Fruit fly (Drosophila melanogaster) whole organism, prepupa: Measurements from ENCODE around the gene CG43255.

ENCODE experiments used
- Blimp-1 ChIP-seq: fragments of 200-800 bp; sonication (Bioruptor generic); optimal IDR thresholded peaks from 3 replicates; lab custom pipeline; 2017; ENCODE audit warnings: missing biosample characterization, missing genetic modification characterization, mild to moderate bottlenecking, moderate library complexity, missing genetic modification reagents
- CG10631 ChIP-seq: fragments of 200-800 bp; sonication (Bioruptor generic); optimal IDR thresholded peaks from 2 replicates; lab custom pipeline; 2016; ENCODE audit warnings: missing biosample characterization, missing genetic modification characterization
- CG10669 ChIP-seq: fragments of 200-800 bp; sonication (Bioruptor generic); optimal IDR thresholded peaks from 3 replicates; lab custom pipeline; 2018; ENCODE audit warnings: missing biosample characterization, mild to moderate bottlenecking, missing genetic modification characterization, moderate library complexity
- CG11294 ChIP-seq: fragments of 200-800 bp; sonication (Bioruptor generic); IDR thresholded peaks from 2 replicates; pipeline ENCODE4 v1.3.6; 2022; ENCODE audit warnings: missing biosample characterization, missing genetic modification characterization
- CG11762 ChIP-seq: fragments of 200-800 bp; sonication (Bioruptor generic); optimal IDR thresholded peaks from 3 replicates; lab custom pipeline; 2016; ENCODE audit warnings: missing biosample characterization, missing genetic modification characterization; ENCODE audit not compliant: insufficient read depth
- CG11902 ChIP-seq: fragments of 200-800 bp; sonication (Bioruptor generic); optimal IDR thresholded peaks from 3 replicates; lab custom pipeline; 2016; ENCODE audit warnings: missing biosample characterization, missing genetic modification characterization
- CG16779 ChIP-seq: fragments of 200-800 bp; sonication (Bioruptor generic); optimal IDR thresholded peaks from 3 replicates; lab custom pipeline; 2017; ENCODE audit warnings: missing biosample characterization, mild to moderate bottlenecking, missing genetic modification characterization
- CG3032 ChIP-seq: fragments of 200-800 bp; optimal IDR thresholded peaks from 2 replicates; lab custom pipeline; 2019; ENCODE audit warnings: missing biosample characterization, mild to moderate bottlenecking, missing genetic modification characterization, moderate library complexity
- CG31627 ChIP-seq: fragments of 200-800 bp; sonication (Bioruptor generic); optimal IDR thresholded peaks from 3 replicates; lab custom pipeline; 2016; ENCODE audit warnings: missing biosample characterization, missing genetic modification characterization
- CG32006 ChIP-seq: fragments of 200-800 bp; sonication (Bioruptor generic); optimal IDR thresholded peaks from 3 replicates; lab custom pipeline; 2017; ENCODE audit warnings: missing biosample characterization, mild to moderate bottlenecking, missing genetic modification characterization
- CG34406 ChIP-seq: fragments of 200-800 bp; sonication (Bioruptor generic); optimal IDR thresholded peaks from 3 replicates; lab custom pipeline; 2016; ENCODE audit warnings: missing biosample characterization, missing genetic modification characterization
- CG3919 ChIP-seq: fragments of 200-800 bp; sonication (Bioruptor generic); optimal IDR thresholded peaks from 3 replicates; lab custom pipeline; 2016; ENCODE audit warnings: missing biosample characterization, missing genetic modification characterization
- CG4318 ChIP-seq: fragments of 200-800 bp; sonication (Bioruptor generic); optimal IDR thresholded peaks from 3 replicates; lab custom pipeline; 2017; ENCODE audit warnings: missing biosample characterization, mild to moderate bottlenecking, missing genetic modification characterization
- CG6792 ChIP-seq: fragments of 200-800 bp; sonication (Bioruptor generic); optimal IDR thresholded peaks from 3 replicates; lab custom pipeline; 2016; ENCODE audit warnings: missing biosample characterization, missing genetic modification characterization
- CG6808 ChIP-seq: fragments of 200-800 bp; sonication (Bioruptor generic); optimal IDR thresholded peaks from 3 replicates; lab custom pipeline; 2017; ENCODE audit warnings: missing biosample characterization, missing genetic modification characterization, mild to moderate bottlenecking, moderate library complexity, missing genetic modification reagents
- CG6854 ChIP-seq: fragments of 200-800 bp; sonication (Bioruptor generic); optimal IDR thresholded peaks from 2 replicates; lab custom pipeline; 2017; ENCODE audit warnings: missing biosample characterization, mild to moderate bottlenecking, missing genetic modification characterization
- CG8319 ChIP-seq: fragments of 200-800 bp; sonication (Bioruptor generic); optimal IDR thresholded peaks from 3 replicates; lab custom pipeline; 2016; ENCODE audit warnings: missing biosample characterization, missing genetic modification characterization
- CG8632 ChIP-seq: fragments of 200-800 bp; sonication (Bioruptor generic); optimal IDR thresholded peaks from 3 replicates; lab custom pipeline; 2016; ENCODE audit warnings: missing biosample characterization, missing genetic modification characterization
- CG9139 ChIP-seq: fragments of 200-800 bp; sonication (Bioruptor generic); optimal IDR thresholded peaks from 3 replicates; lab custom pipeline; 2017; ENCODE audit warnings: missing biosample characterization, mild to moderate bottlenecking, missing genetic modification characterization
- Eip78C ChIP-seq: fragments of 200-800 bp; sonication (Bioruptor generic); peaks from one replicate; lab custom pipeline; 2016; ENCODE audit warnings: missing biosample characterization, missing genetic modification characterization
- Ets96B ChIP-seq: fragments of 200-800 bp; optimal IDR thresholded peaks from 2 replicates; lab custom pipeline; 2019; ENCODE audit warnings: missing biosample characterization, mild to moderate bottlenecking, missing genetic modification characterization, moderate library complexity
- Hr39 ChIP-seq: fragments of 200-800 bp; sonication (Bioruptor generic); optimal IDR thresholded peaks from 2 replicates; lab custom pipeline; 2016; ENCODE audit warnings: missing biosample characterization, missing genetic modification characterization
- Hr4 ChIP-seq: fragments of 200-800 bp; sonication (Bioruptor generic); optimal IDR thresholded peaks from 3 replicates; lab custom pipeline; 2016; ENCODE audit warnings: missing biosample characterization, missing genetic modification characterization
- Lpt ChIP-seq: fragments of 200-800 bp; sonication (Bioruptor generic); optimal IDR thresholded peaks from 3 replicates; lab custom pipeline; 2016; ENCODE audit warnings: missing biosample characterization, missing genetic modification characterization
- Smox ChIP-seq: fragments of 200-800 bp; sonication (Bioruptor generic); optimal IDR thresholded peaks from 3 replicates; lab custom pipeline; 2016; ENCODE audit warnings: missing biosample characterization, missing genetic modification characterization
- Sox102F ChIP-seq: fragments of 200-800 bp; sonication (Bioruptor generic); optimal IDR thresholded peaks from 2 replicates; lab custom pipeline; 2016; ENCODE audit warnings: missing biosample characterization, mild to moderate bottlenecking, missing genetic modification characterization
- Sox15 ChIP-seq: fragments of 200-800 bp; sonication (Bioruptor generic); optimal IDR thresholded peaks from 3 replicates; lab custom pipeline; 2016; ENCODE audit warnings: missing biosample characterization, missing genetic modification characterization
- achi ChIP-seq: fragments of 200-800 bp; sonication (Bioruptor generic); optimal IDR thresholded peaks from 3 replicates; lab custom pipeline; 2016; ENCODE audit warnings: missing biosample characterization, missing genetic modification characterization
- acj6 ChIP-seq: fragments of 200-800 bp; sonication (Bioruptor generic); optimal IDR thresholded peaks from 3 replicates; lab custom pipeline; 2016; ENCODE audit warnings: missing biosample characterization, missing genetic modification characterization
- cyc ChIP-seq: fragments of 200-800 bp; sonication (Bioruptor generic); optimal IDR thresholded peaks from 3 replicates; lab custom pipeline; 2016; ENCODE audit warnings: missing biosample characterization, missing genetic modification characterization
- dac ChIP-seq: fragments of 200-800 bp; sonication (Bioruptor generic); optimal IDR thresholded peaks from 2 replicates; lab custom pipeline; 2017; ENCODE audit warnings: missing biosample characterization, mild to moderate bottlenecking, missing genetic modification characterization
- dsx ChIP-seq: fragments of 200-800 bp; optimal IDR thresholded peaks from 3 replicates; lab custom pipeline; 2019; ENCODE audit warnings: missing biosample characterization, mild to moderate bottlenecking, missing genetic modification characterization, moderate library complexity; ENCODE audit not compliant: poor library complexity, severe bottlenecking
- eg ChIP-seq: fragments of 200-800 bp; sonication (Bioruptor generic); IDR thresholded peaks from 3 replicates; pipeline ENCODE4 v1.3.6; 2022; ENCODE audit warnings: missing biosample characterization, missing genetic modification characterization
- esn ChIP-seq: fragments of 200-800 bp; sonication (Bioruptor generic); optimal IDR thresholded peaks from 2 replicates; lab custom pipeline; 2016; ENCODE audit warnings: missing biosample characterization, mild to moderate bottlenecking, missing genetic modification characterization, moderate library complexity
- fd59A ChIP-seq: fragments of 200-800 bp; sonication (Bioruptor generic); optimal IDR thresholded peaks from 2 replicates; lab custom pipeline; 2017; ENCODE audit warnings: missing biosample characterization, mild to moderate bottlenecking, missing genetic modification characterization, missing genetic modification reagents
- fd85E ChIP-seq: fragments of 200-800 bp; sonication (Bioruptor generic); optimal IDR thresholded peaks from 3 replicates; lab custom pipeline; 2016; ENCODE audit warnings: missing biosample characterization, missing genetic modification characterization
- fkh ChIP-seq: fragments of 200-800 bp; sonication (Bioruptor generic); optimal IDR thresholded peaks from 3 replicates; lab custom pipeline; 2017; ENCODE audit warnings: missing biosample characterization, mild to moderate bottlenecking, missing genetic modification characterization, moderate library complexity
- lz ChIP-seq: fragments of 200-800 bp; sonication (Bioruptor generic); optimal IDR thresholded peaks from 3 replicates; lab custom pipeline; 2016; ENCODE audit warnings: missing biosample characterization, missing genetic modification characterization
- pdm3 ChIP-seq: fragments of 200-800 bp; sonication (Bioruptor generic); optimal IDR thresholded peaks from 3 replicates; lab custom pipeline; 2016; ENCODE audit warnings: missing biosample characterization, missing genetic modification characterization
- salr ChIP-seq, 2 experiments: fragments of 200-800 bp; sonication (Bioruptor generic); optimal IDR thresholded peaks; 3 replicates each; lab custom pipeline; 2016 to 2018; ENCODE audit warnings: missing biosample characterization in 2 of 2, missing genetic modification characterization in 2 of 2, mild to moderate bottlenecking in 1 of 2
- spab ChIP-seq: fragments of 200-800 bp; sonication (Bioruptor generic); optimal IDR thresholded peaks from 2 replicates; lab custom pipeline; 2017; ENCODE audit warnings: missing biosample characterization, mild to moderate bottlenecking, missing genetic modification characterization, missing genetic modification reagents
- svp ChIP-seq: fragments of 200-800 bp; sonication (Bioruptor generic); peaks from one replicate; lab custom pipeline; 2016; ENCODE audit warnings: missing biosample characterization, missing genetic modification characterization
- vri ChIP-seq: fragments of 200-800 bp; sonication (Bioruptor generic); optimal IDR thresholded peaks from 3 replicates; lab custom pipeline; 2016; ENCODE audit warnings: missing biosample characterization, mild to moderate bottlenecking, missing genetic modification characterization

The CG43255 gene

dm6 chrX:8894315-8895017 is 29.3 kb upstream of the CG43255 start (continued):
- no peak for TF ChIP-seq CG11902 (GFP tag; lab: Kevin White, UChicago)
- peak; percentile 88 for TF ChIP-seq CG32006 (GFP tag; lab: Kevin White, UChicago)
- peak; percentile 11 for TF ChIP-seq CG9139 (GFP tag; lab: Kevin White, UChicago)
- peak; percentile 26 for TF ChIP-seq fd85E
- TF ChIP-seq CG16779 (tag; lab: Kevin White, UChicago): peak; percentile 39
- TF ChIP-seq salr (GFP tag; optimal IDR thresholded peaks at IDR 0.05; lab: Kevin White, UChicago): peak in 1 of 2 experiments; percentile 48
- peak; percentile 58; the same call in 1 of the 2 replicates for TF ChIP-seq CG11294
- peak; percentile 67 for TF ChIP-seq fkh (GFP tag; lab: Kevin White, UChicago)
- TF ChIP-seq esn (GFP tag; lab: Kevin White, UChicago): peak; percentile 85
- TF ChIP-seq dsx (GFP tag; lab: Kevin White, UChicago): no peak
- TF ChIP-seq Ets96B: peak; percentile 6
- peak; percentile 88 for TF ChIP-seq Hr4 (GFP tag; lab: Kevin White, UChicago)
- TF ChIP-seq Blimp-1 (GFP tag; lab: Kevin White, UChicago): peak; percentile 44
- TF ChIP-seq spab: peak; percentile 18
- TF ChIP-seq CG4318 (GFP tag; lab: Kevin White, UChicago): peak; percentile 82
- peak; percentile 72 for TF ChIP-seq acj6
- TF ChIP-seq CG10669 (GFP tag; lab: Kevin White, UChicago): peak; percentile 26
- peak; percentile 81 for TF ChIP-seq pdm3 (GFP tag; lab: Kevin White, UChicago)
- peak; percentile 49 for TF ChIP-seq CG11762 (GFP tag; lab: Kevin White, UChicago)
- peak; percentile 74 for TF ChIP-seq achi (GFP tag; lab: Kevin White, UChicago)
- TF ChIP-seq Smox (GFP tag; lab: Kevin White, UChicago): peak; percentile 85
- peak; percentile 84 for TF ChIP-seq CG31627 (GFP tag; lab: Kevin White, UChicago)
- TF ChIP-seq fd59A (GFP tag; lab: Kevin White, UChicago): no peak
- peak; percentile 68 for TF ChIP-seq CG8632 (GFP tag; lab: Kevin White, UChicago)
- TF ChIP-seq cyc: peak; percentile 71
- peak; percentile 45 for TF ChIP-seq Sox15
- TF ChIP-seq dac (GFP tag; lab: Kevin White, UChicago): peak; percentile 68

dm6 chrX:8895018-8895392 is 28.8 kb upstream of the CG43255 start:
- TF ChIP-seq svp (GFP tag; lab: Kevin White, UChicago) (peak; percentile 63), CG11902 (GFP tag; lab: Kevin White, UChicago) (no peak), CG8632 (GFP tag; lab: Kevin White, UChicago) (peak; percentile 1), CG4318 (GFP tag; lab: Kevin White, UChicago) (peak; percentile 17), CG10631 (peak; percentile 34), fd85E (no peak), CG34406 (GFP tag; lab: Kevin White, UChicago) (peak; percentile 53), CG32006 (GFP tag; lab: Kevin White, UChicago) (peak; percentile 30)

- TF ChIP-seq CG3032 (tag; lab: Kevin White, UChicago) (peak; percentile 2), Lpt (GFP tag; lab: Kevin White, UChicago) (no peak), CG11762 (GFP tag; lab: Kevin White, UChicago) (no peak), CG10631 (peak; percentile 3), Hr39 (GFP tag; lab: Kevin White, UChicago) (peak; percentile 48), eg (no peak; the same call in 2 of the 3 replicates), CG16779 (tag; lab: Kevin White, UChicago) (no peak), cyc (peak; percentile 12), CG6854 (no peak), acj6 (peak; percentile 4), pdm3 (GFP tag; lab: Kevin White, UChicago) (peak; percentile 51), CG6808 (GFP tag; lab: Kevin White, UChicago) (peak; percentile 15), Sox102F (no peak), CG8319 (GFP tag; lab: Kevin White, UChicago) (no peak), esn (GFP tag; lab: Kevin White, UChicago) (peak; percentile 42), salr (GFP tag; optimal IDR thresholded peaks at IDR 0.05; lab: Kevin White, UChicago) (no peak), Eip78C (GFP tag; lab: Kevin White, UChicago) (peak; percentile 87), svp (GFP tag; lab: Kevin White, UChicago) (peak; percentile 61), CG4318 (GFP tag; lab: Kevin White, UChicago) (no peak), CG11902 (GFP tag; lab: Kevin White, UChicago) (no peak), CG3919 (GFP tag; lab: Kevin White, UChicago) (peak; percentile 25), fd59A (GFP tag; lab: Kevin White, UChicago) (no peak), vri (GFP tag; lab: Kevin White, UChicago) (no peak), CG11294 (no peak), CG6792 (GFP tag; lab: Kevin White, UChicago) (peak; percentile 28), lz (GFP tag; lab: Kevin White, UChicago) (peak; percentile 48), CG8632 (GFP tag; lab: Kevin White, UChicago) (no peak), CG31627 (GFP tag; lab: Kevin White, UChicago) (peak; percentile 51)
Observed at dm6 chrX:8895413-8895812, 28.3 kb upstream of the CG43255 start.
